Fruit fly (Drosophila melanogaster) whole organism, embryonic: ENCODE results near the gene CG32295.

Experiments used
- Bgb ChIP-seq: fragments of 200-800 bp; sonication (Bioruptor generic); IDR thresholded peaks from 2 replicates; pipeline ENCODE4 v1.3.6; 2022; ENCODE audit warnings: missing biosample characterization, missing genetic modification characterization; ENCODE audit not compliant: partially characterized antibody
- CG1024 ChIP-seq: fragments of 200-800 bp; sonication (Bioruptor generic); IDR thresholded peaks from 2 replicates; pipeline ENCODE4 v1.3.6; 2022; ENCODE audit warnings: missing biosample characterization, missing genetic modification characterization
- CG11560 ChIP-seq: fragments of 200-800 bp; sonication (Bioruptor generic); IDR thresholded peaks from 3 replicates; pipeline ENCODE4 v1.3.6; 2022; ENCODE audit warnings: missing biosample characterization, missing genetic modification characterization
- CG11723 ChIP-seq: fragments of 200-800 bp; sonication (Bioruptor generic); optimal IDR thresholded peaks from 2 replicates; lab custom pipeline; 2017; ENCODE audit warnings: missing biosample characterization, mild to moderate bottlenecking, missing genetic modification characterization
- CG17359 ChIP-seq: fragments of 200-800 bp; sonication (Bioruptor generic); optimal IDR thresholded peaks from 3 replicates; lab custom pipeline; 2018; ENCODE audit warnings: missing biosample characterization, mild to moderate bottlenecking, missing genetic modification characterization, moderate library complexity
- CG17612 ChIP-seq: fragments of 200-800 bp; sonication (Bioruptor generic); IDR thresholded peaks from 2 replicates; pipeline ENCODE4 v1.3.6; 2022; ENCODE audit warnings: missing biosample characterization, missing genetic modification characterization
- CG2120 ChIP-seq: fragments of 200-800 bp; sonication (Bioruptor generic); optimal IDR thresholded peaks from 3 replicates; lab custom pipeline; 2016; ENCODE audit warnings: missing biosample characterization, missing genetic modification characterization
- CG30403 ChIP-seq: fragments of 200-800 bp; sonication (Bioruptor generic); optimal IDR thresholded peaks from 3 replicates; lab custom pipeline; 2016; ENCODE audit warnings: missing biosample characterization, missing genetic modification characterization
- CG32532 ChIP-seq: fragments of 200-800 bp; sonication (Bioruptor generic); IDR thresholded peaks from 2 replicates; pipeline ENCODE4 v1.3.6; 2022; ENCODE audit warnings: missing biosample characterization, missing genetic modification characterization
- CG32772 ChIP-seq: fragments of 200-800 bp; sonication (Bioruptor generic); IDR thresholded peaks from 2 replicates; pipeline ENCODE4 v1.3.6; 2022; ENCODE audit warnings: missing biosample characterization, missing genetic modification characterization
- CG34376 ChIP-seq: fragments of 200-800 bp; sonication (Bioruptor generic); optimal IDR thresholded peaks from 2 replicates; lab custom pipeline; 2018; ENCODE audit warnings: missing biosample characterization, mild to moderate bottlenecking, missing genetic modification characterization
- CG3847 ChIP-seq: fragments of 200-800 bp; sonication (Bioruptor generic); IDR thresholded peaks from 2 replicates; pipeline ENCODE4 v1.3.6; 2022; ENCODE audit warnings: missing biosample characterization, missing genetic modification characterization
- CG3995 ChIP-seq: fragments of 200-800 bp; sonication (Bioruptor generic); optimal IDR thresholded peaks from 3 replicates; lab custom pipeline; 2016; ENCODE audit warnings: missing biosample characterization, missing genetic modification characterization
- CG6765 ChIP-seq: fragments of 200-800 bp; sonication (Bioruptor generic); optimal IDR thresholded peaks from 3 replicates; lab custom pipeline; 2017; ENCODE audit warnings: missing biosample characterization, mild to moderate bottlenecking, missing genetic modification characterization
- CG7928 ChIP-seq: fragments of 200-800 bp; sonication (Bioruptor generic); optimal IDR thresholded peaks from 2 replicates; lab custom pipeline; 2017; ENCODE audit warnings: missing biosample characterization, mild to moderate bottlenecking, missing genetic modification characterization
- CG8944 ChIP-seq: fragments of 200-800 bp; sonication (Bioruptor generic); optimal IDR thresholded peaks from 3 replicates; lab custom pipeline; 2016; ENCODE audit warnings: missing biosample characterization, missing genetic modification characterization
- CG9797 ChIP-seq: fragments of 200-800 bp; sonication (Bioruptor generic); optimal IDR thresholded peaks from 3 replicates; lab custom pipeline; 2018; ENCODE audit warnings: missing biosample characterization, mild to moderate bottlenecking, missing genetic modification characterization
- CG9817 ChIP-seq: fragments of 200-800 bp; sonication (Bioruptor generic); optimal IDR thresholded peaks from 2 replicates; lab custom pipeline; 2018; ENCODE audit warnings: missing biosample characterization, mild to moderate bottlenecking, missing genetic modification characterization, moderate library complexity
- Dll ChIP-seq: fragments of 200-800 bp; sonication (Bioruptor generic); IDR thresholded peaks from 4 replicates; pipeline ENCODE4 v1.3.6; 2022; ENCODE audit warnings: missing biosample characterization, missing genetic modification characterization; ENCODE audit not compliant: partially characterized antibody
- Doc3 ChIP-seq: fragments of 200-800 bp; sonication (Bioruptor generic); IDR thresholded peaks from 3 replicates; pipeline ENCODE4 v1.3.6; 2022; ENCODE audit warnings: missing biosample characterization, missing genetic modification characterization; ENCODE audit not compliant: partially characterized antibody
- Fer1 ChIP-seq: fragments of 200-800 bp; sonication (Bioruptor generic); optimal IDR thresholded peaks from 2 replicates; lab custom pipeline; 2017; ENCODE audit warnings: missing biosample characterization, mild to moderate bottlenecking, missing genetic modification characterization
- MBD-R2 ChIP-seq: fragments of 200-800 bp; sonication (Bioruptor generic); IDR thresholded peaks from 2 replicates; pipeline ENCODE4 v1.3.6; 2022; ENCODE audit warnings: missing biosample characterization, missing genetic modification characterization
- MESR4 ChIP-seq: fragments of 200-800 bp; sonication (Bioruptor generic); optimal IDR thresholded peaks from 2 replicates; lab custom pipeline; 2018; ENCODE audit warnings: missing biosample characterization, mild to moderate bottlenecking, missing genetic modification characterization, moderate library complexity
- Mad ChIP-seq: fragments of 200-800 bp; sonication (Bioruptor generic); optimal IDR thresholded peaks from 2 replicates; lab custom pipeline; 2016; ENCODE audit warnings: missing biosample characterization, missing genetic modification characterization
- Mrtf ChIP-seq: fragments of 200-800 bp; sonication (Bioruptor generic); IDR thresholded peaks from 3 replicates; pipeline ENCODE4 v1.3.6; 2022; ENCODE audit warnings: missing biosample characterization, missing genetic modification characterization
- Opbp ChIP-seq: fragments of 200-800 bp; sonication (Bioruptor generic); IDR thresholded peaks from 3 replicates; pipeline ENCODE4 v1.3.6; 2022; ENCODE audit warnings: missing biosample characterization, missing genetic modification characterization; ENCODE audit not compliant: partially characterized antibody
- Pdp1 ChIP-seq, 2 experiments: fragments of 200-800 bp; sonication (Bioruptor generic); optimal IDR thresholded peaks; 3 replicates each; lab custom pipeline; 2016; ENCODE audit warnings: missing biosample characterization in 2 of 2, missing genetic modification characterization in 2 of 2, mild to moderate bottlenecking in 1 of 2, moderate library complexity in 1 of 2
- Stat92E ChIP-seq, 3 experiments: fragments of >200 bp in 2 of 3; fragments of 200-800 bp in 1 of 3; sonication (Bioruptor generic) in 1 of 3; optimal IDR thresholded peaks; 2 replicates each; lab custom pipeline; 2017 to 2019; ENCODE audit warnings: missing biosample characterization in 3 of 3, missing genetic modification characterization in 3 of 3, mild to moderate bottlenecking in 1 of 3, moderate library complexity in 1 of 3
- Xbp1 ChIP-seq: fragments of 200-800 bp; sonication (Bioruptor generic); optimal IDR thresholded peaks from 3 replicates; lab custom pipeline; 2016; ENCODE audit warnings: missing biosample characterization, mild to moderate bottlenecking, missing genetic modification characterization
- Xrp1 ChIP-seq: fragments of 200-800 bp; sonication (Bioruptor generic); IDR thresholded peaks from 2 replicates; pipeline ENCODE4 v1.3.6; 2022; ENCODE audit warnings: missing biosample characterization, missing genetic modification characterization
- amos ChIP-seq: fragments of 200-800 bp; sonication (Bioruptor generic); IDR thresholded peaks from 2 replicates; pipeline ENCODE4 v1.3.6; 2022; ENCODE audit warnings: missing biosample characterization, missing genetic modification characterization; ENCODE audit not compliant: partially characterized antibody
- bcd ChIP-seq: fragments of 200-800 bp; sonication (Bioruptor generic); optimal IDR thresholded peaks from 2 replicates; lab custom pipeline; 2017; ENCODE audit warnings: missing biosample characterization, mild to moderate bottlenecking, missing genetic modification characterization
- cas ChIP-seq: fragments of 200-800 bp; sonication (Bioruptor generic); IDR thresholded peaks from 2 replicates; pipeline ENCODE4 v1.3.6; 2022; ENCODE audit warnings: missing biosample characterization, missing genetic modification characterization
- caup ChIP-seq: fragments of 200-800 bp; sonication (Bioruptor generic); optimal IDR thresholded peaks from 3 replicates; lab custom pipeline; 2017; ENCODE audit warnings: missing biosample characterization, mild to moderate bottlenecking, missing genetic modification characterization, moderate library complexity; ENCODE audit not compliant: severe bottlenecking
- ci ChIP-seq: fragments of 200-800 bp; sonication (Bioruptor generic); IDR thresholded peaks from 3 replicates; pipeline ENCODE4 v1.3.6; 2022; ENCODE audit warnings: missing biosample characterization, missing genetic modification characterization
- crp ChIP-seq, 2 experiments: fragments of 200-800 bp; sonication (Bioruptor generic); optimal IDR thresholded peaks; 2 replicates in 1 of 2; 3 replicates in 1 of 2; lab custom pipeline; 2017; ENCODE audit warnings: missing biosample characterization in 2 of 2, missing genetic modification characterization in 2 of 2, mild to moderate bottlenecking in 1 of 2, moderate library complexity in 1 of 2
- dpn ChIP-seq, 2 experiments: fragments of 200-800 bp; sonication (Bioruptor generic); optimal IDR thresholded peaks; 3 replicates each; lab custom pipeline; 2016; ENCODE audit warnings: missing biosample characterization in 2 of 2, missing genetic modification characterization in 2 of 2
- exex ChIP-seq: fragments of 200-800 bp; sonication (Bioruptor generic); optimal IDR thresholded peaks from 4 replicates; lab custom pipeline; 2018; ENCODE audit warnings: missing biosample characterization, mild to moderate bottlenecking, missing genetic modification characterization, moderate library complexity
- gfzf ChIP-seq: fragments of 200-800 bp; sonication (Bioruptor generic); optimal IDR thresholded peaks from 2 replicates; lab custom pipeline; 2016; ENCODE audit warnings: missing biosample characterization, mild to moderate bottlenecking, missing genetic modification characterization, moderate library complexity
- lbe ChIP-seq: fragments of 200-800 bp; sonication (Bioruptor generic); optimal IDR thresholded peaks from 2 replicates; lab custom pipeline; 2016; ENCODE audit warnings: missing biosample characterization, mild to moderate bottlenecking, missing genetic modification characterization
- lilli ChIP-seq: fragments of 200-800 bp; sonication (Bioruptor generic); optimal IDR thresholded peaks from 3 replicates; lab custom pipeline; 2016; ENCODE audit warnings: missing biosample characterization, missing genetic modification characterization
- nom ChIP-seq: fragments of 200-800 bp; sonication (Bioruptor generic); optimal IDR thresholded peaks from 2 replicates; lab custom pipeline; 2017; ENCODE audit warnings: missing biosample characterization, missing genetic modification characterization, mild to moderate bottlenecking, moderate library complexity, missing genetic modification reagents
- pzg ChIP-seq: fragments of 200-800 bp; sonication (Bioruptor generic); optimal IDR thresholded peaks from 3 replicates; lab custom pipeline; 2018; ENCODE audit warnings: missing biosample characterization, mild to moderate bottlenecking, missing genetic modification characterization, moderate library complexity
- slbo ChIP-seq: fragments of 200-800 bp; sonication (Bioruptor generic); IDR thresholded peaks from 2 replicates; pipeline ENCODE4 v1.3.6; 2022; ENCODE audit warnings: missing biosample characterization, missing genetic modification characterization
- sna ChIP-seq: fragments of 200-800 bp; sonication (Bioruptor generic); IDR thresholded peaks from 2 replicates; pipeline ENCODE4 v1.3.6; 2022; ENCODE audit warnings: missing biosample characterization, missing genetic modification characterization; ENCODE audit not compliant: partially characterized antibody
- sug ChIP-seq: fragments of 200-800 bp; optimal IDR thresholded peaks from 2 replicates; lab custom pipeline; 2019; ENCODE audit warnings: missing biosample characterization, mild to moderate bottlenecking, missing genetic modification characterization, moderate library complexity
- zfh2 ChIP-seq: fragments of 200-800 bp; sonication (Bioruptor generic); optimal IDR thresholded peaks from 2 replicates; lab custom pipeline; 2016; ENCODE audit warnings: missing biosample characterization, missing genetic modification characterization

The CG32295 gene

dm6 chr3L:2554118-2554814, 27.5 kb upstream of the CG32295 start, which contains the start of gene Spn (continued):
- TF ChIP-seq sug, result peak; percentile 39
- TF ChIP-seq sna (GFP tag; lab: Robert Waterston, UW), result peak; percentile 98
- no peak for TF ChIP-seq CG1024 (GFP tag; lab: Robert Waterston, UW)
- TF ChIP-seq Mrtf (GFP tag; lab: Robert Waterston, UW), result no peak
- TF ChIP-seq Fer1, result peak; percentile 24
- peak; percentile 53; the same call in 1 of the 2 replicates for TF ChIP-seq slbo
- no peak for TF ChIP-seq CG32772 (GFP tag; lab: Robert Waterston, UW)
- TF ChIP-seq CG11560, result peak; percentile 99
- TF ChIP-seq crp (GFP tag; optimal IDR thresholded peaks at IDR 0.05; lab: Kevin White, UChicago), result no peak
- TF ChIP-seq MBD-R2 (GFP tag; lab: Robert Waterston, UW), result 0 out of 2 replicates have a peak, but pooled peaks have one; percentile 22
- TF ChIP-seq CG9817 (tag; lab: Kevin White, UChicago), result no peak
- TF ChIP-seq CG34376 (GFP tag; lab: Kevin White, UChicago), result peak; percentile 20
- TF ChIP-seq gfzf, result peak; percentile 95
- TF ChIP-seq lbe (GFP tag; lab: Kevin White, UChicago), result peak; percentile 22
- TF ChIP-seq CG17612, result no peak
- peak; percentile 98 for TF ChIP-seq Opbp (GFP tag; lab: Robert Waterston, UW)
- peak; percentile 27 to 33 for TF ChIP-seq dpn (GFP tag; optimal IDR thresholded peaks at IDR 0.05; lab: Kevin White, UChicago)
- TF ChIP-seq cas (GFP tag; lab: Robert Waterston, UW), result 0 out of 2 replicates have a peak, but pooled peaks have one; percentile 28
- peak; percentile 27 for TF ChIP-seq zfh2 (GFP tag; lab: Kevin White, UChicago)
- TF ChIP-seq CG17359 (tag; lab: Kevin White, UChicago), result peak; percentile 0
- peak; percentile 47 for TF ChIP-seq CG3847 (GFP tag; lab: Robert Waterston, UW)
- peak; percentile 18 for TF ChIP-seq Mad (GFP tag; lab: Kevin White, UChicago)
- TF ChIP-seq CG8944 (GFP tag; lab: Kevin White, UChicago), result no peak
- TF ChIP-seq bcd (GFP tag; lab: Kevin White, UChicago), result no peak
- TF ChIP-seq Xrp1, result no peak
- TF ChIP-seq CG32532 (GFP tag; lab: Robert Waterston, UW), result peak; percentile 66
- TF ChIP-seq Doc3 (GFP tag; lab: Robert Waterston, UW), result peak; percentile 96
- peak; percentile 99 for TF ChIP-seq amos (GFP tag; lab: Robert Waterston, UW)
- TF ChIP-seq caup (GFP tag; lab: Kevin White, UChicago), result peak; percentile 35
- peak; percentile 13 for TF ChIP-seq CG7928 (GFP tag; lab: Kevin White, UChicago)
- peak; percentile 49; the same call in 1 of the 3 replicates for TF ChIP-seq ci (GFP tag; lab: Robert Waterston, UW)
- TF ChIP-seq CG2120 (GFP tag; lab: Kevin White, UChicago), result peak; percentile 31
- TF ChIP-seq lilli, result peak; percentile 51
- TF ChIP-seq Bgb (GFP tag; lab: Robert Waterston, UW), result peak; percentile 99
- peak; percentile 31 for TF ChIP-seq nom (GFP tag; lab: Kevin White, UChicago)
- peak; percentile 13 for TF ChIP-seq exex (tag; lab: Kevin White, UChicago)
- TF ChIP-seq CG30403, result peak; percentile 46
- peak; percentile 10 for TF ChIP-seq Xbp1 (GFP tag; lab: Kevin White, UChicago)
- peak; percentile 94 for TF ChIP-seq pzg (GFP tag; lab: Kevin White, UChicago)
- peak; percentile 97 for TF ChIP-seq Dll (GFP tag; lab: Robert Waterston, UW)
- TF ChIP-seq Pdp1 (GFP tag; optimal IDR thresholded peaks at IDR 0.05; lab: Kevin White, UChicago), result peak in 1 of 2 experiments; percentile 48
- peak; percentile 49 for TF ChIP-seq CG6765 (GFP tag; lab: Kevin White, UChicago)
- TF ChIP-seq MESR4 (GFP tag; lab: Kevin White, UChicago), result peak; percentile 34
- peak; percentile 82 for TF ChIP-seq CG3995
- peak in 1 of 3 experiments; percentile 81 for TF ChIP-seq Stat92E (GFP tag; optimal IDR thresholded peaks at IDR 0.05; lab: Kevin White, UChicago)
- TF ChIP-seq CG11723, result no peak
- peak; percentile 82 for TF ChIP-seq CG9797 (GFP tag; lab: Kevin White, UChicago)
